Worm (Caenorhabditis elegans) whole organism, L4 larva: ENCODE results near the gene F36H5.17.

Experiments
- ama-1 ChIP-seq: fragments of 150-350 bp; optimal IDR thresholded peaks from 2 replicates; lab custom pipeline; 2014; ENCODE audit warnings: inconsistent platforms, mixed read lengths
- daf-12 ChIP-seq: fragments of 150-350 bp; optimal IDR thresholded peaks from 2 replicates; lab custom pipeline; 2014; ENCODE audit warnings: missing biosample characterization, missing genetic modification reagents, missing genetic modification characterization
- fos-1 ChIP-seq: fragments of 150-350 bp; optimal IDR thresholded peaks from 2 replicates; lab custom pipeline; 2014; ENCODE audit warnings: missing biosample characterization, missing genetic modification characterization
- jun-1 ChIP-seq: fragments of 150-350 bp; optimal IDR thresholded peaks from 2 replicates; lab custom pipeline; 2014; ENCODE audit warnings: missing biosample characterization, missing genetic modification reagents, missing genetic modification characterization
- lin-15B ChIP-seq: fragments of 150-350 bp; sonication (generic microtip); optimal IDR thresholded peaks from 3 replicates; lab custom pipeline; 2014; ENCODE audit warnings: missing biosample characterization, missing genetic modification characterization
- lir-3 ChIP-seq: sonication (generic microtip); optimal IDR thresholded peaks from 2 replicates; lab custom pipeline; 2016; ENCODE audit warnings: mild to moderate bottlenecking, missing genetic modification characterization, missing compliant biosample characterization
- mep-1 ChIP-seq: fragments of 150-350 bp; sonication (generic microtip); optimal IDR thresholded peaks from 3 replicates; lab custom pipeline; 2014; ENCODE audit warnings: missing biosample characterization, missing genetic modification characterization
- nhr-6 ChIP-seq: fragments of 150-350 bp; optimal IDR thresholded peaks from 2 replicates; lab custom pipeline; 2014; ENCODE audit warnings: missing biosample characterization, missing genetic modification characterization
- nhr-76 ChIP-seq: fragments of 150-350 bp; optimal IDR thresholded peaks from 2 replicates; lab custom pipeline; 2014; ENCODE audit warnings: missing biosample characterization, missing genetic modification characterization
- set-16 ChIP-seq: fragments of 200-800 bp; sonication (Bioruptor generic); IDR thresholded peaks from 2 replicates; pipeline ENCODE4 v1.3.6; 2022; ENCODE audit warnings: missing genetic modification reagents, missing genetic modification characterization, missing compliant biosample characterization
- tra-1 ChIP-seq: fragments of 200-800 bp; sonication (Bioruptor generic); IDR thresholded peaks from 2 replicates; pipeline ENCODE4 v1.3.6; 2022; ENCODE audit warnings: missing genetic modification reagents, missing genetic modification characterization, missing compliant biosample characterization
- unc-130 ChIP-seq: sonication (generic microtip); optimal IDR thresholded peaks from 2 replicates; lab custom pipeline; 2016; ENCODE audit warnings: missing genetic modification reagents, missing genetic modification characterization, missing compliant biosample characterization
- unc-62 ChIP-seq, 3 experiments: fragments of 150-350 bp in 1 of 3; sonication (generic microtip); optimal IDR thresholded peaks in 2 of 3; peaks in 1 of 3; 1 replicate in 1 of 3; 2 replicates in 2 of 3; lab custom pipeline; 2014 to 2017; ENCODE audit warnings: missing biosample characterization in 3 of 3, missing genetic modification characterization in 3 of 3, missing genetic modification reagents in 3 of 3, missing genotype in 1 of 3

DNA sequence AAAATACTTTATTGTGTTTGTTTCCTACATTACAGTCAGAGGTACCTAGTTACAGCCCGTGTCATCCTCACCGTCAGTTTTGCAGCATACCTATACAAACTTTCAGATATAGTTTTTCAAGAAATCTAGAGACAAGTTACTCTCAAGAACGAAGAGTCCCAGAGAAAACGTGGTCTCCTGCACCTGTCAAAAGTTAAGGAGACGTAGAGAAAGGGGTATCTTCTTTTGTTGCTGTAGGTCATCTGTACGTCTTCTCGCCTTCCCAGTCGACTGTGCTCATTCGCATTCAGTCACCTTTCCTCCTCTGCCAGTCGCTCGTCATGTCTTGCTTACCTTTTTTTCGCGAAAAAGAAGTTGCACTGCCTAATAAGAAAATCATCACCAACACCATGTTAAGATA, 5.6 kb upstream of the F36H5.17 start, which contains the start of gene F36H5.4:
- no peak for TF ChIP-seq fos-1
- no peak for TF ChIP-seq ama-1 (lab: Kevin White, UChicago)
- TF ChIP-seq unc-62 (GFP tag; optimal IDR thresholded peaks at IDR 0.05 in 1 of 2; lab: Kevin White, UChicago): no peak
- no peak for TF ChIP-seq unc-62 (tag; optimal IDR thresholded peaks at IDR 0.05; lab: Kevin White, UChicago)
- no peak for TF ChIP-seq mep-1 (tag; lab: Kevin White, UChicago)
- TF ChIP-seq lin-15B (tag; lab: Kevin White, UChicago): no peak
- TF ChIP-seq jun-1 (tag; lab: Kevin White, UChicago): no peak
- TF ChIP-seq daf-12 (tag; lab: Kevin White, UChicago): no peak
- no peak for TF ChIP-seq nhr-6
- no peak for TF ChIP-seq nhr-76 (tag; lab: Kevin White, UChicago)
- no peak for TF ChIP-seq set-16 (GFP tag; lab: Robert Waterston, UW)
- no peak for TF ChIP-seq tra-1 (GFP tag; lab: Robert Waterston, UW)
- TF ChIP-seq lir-3 (tag; lab: Kevin White, UChicago): no peak
- no peak for TF ChIP-seq unc-130
